Worm (Caenorhabditis elegans): Measurements from ENCODE around the gene sre-3.

The sre-3 gene

DNA sequence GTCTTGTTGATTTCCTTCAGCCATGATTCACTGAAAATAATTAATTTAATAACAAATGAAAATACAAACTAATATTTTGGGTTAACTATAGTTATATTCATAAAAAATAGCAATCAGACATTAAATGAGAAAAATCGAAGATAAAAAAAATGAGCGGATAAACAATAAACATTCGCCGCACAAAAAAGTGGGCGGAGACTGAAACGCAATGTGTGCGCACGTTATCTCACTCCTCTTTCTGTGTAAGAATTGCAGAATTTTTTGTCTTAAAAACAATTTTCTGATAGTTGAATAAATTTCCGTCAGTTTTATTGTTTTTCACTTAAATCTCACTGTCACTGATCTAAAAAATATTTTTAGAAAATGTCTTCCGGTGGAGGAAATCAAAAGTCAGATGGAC is 11.4 kb upstream of the sre-3 start, which contains the start of the genes mtch-1 and rpb-4:
Gene mtch-1 (minus strand): TSS at position 24 of the 400 bp plus-strand sequence.
Gene rpb-4 (plus strand): TSS at position 353 of the 400 bp plus-strand sequence.
- TF ChIP-seq nfya-1 (tag; optimal IDR thresholded peaks at IDR 0.05; ENCODE audit: insufficient read depth) (peak; percentile 62), jun-1 (tag; optimal IDR thresholded peaks at IDR 0.05) (no peak), elt-2 (tag; optimal IDR thresholded peaks at IDR 0.05) (peak; percentile 29), fos-1 (tag; optimal IDR thresholded peaks at IDR 0.05) (no peak), mdl-1 (tag; optimal IDR thresholded peaks at IDR 0.05) (no peak), aly-2 (tag; optimal IDR thresholded peaks at IDR 0.05) (no peak), nhr-11 (tag; optimal IDR thresholded peaks at IDR 0.05) (no peak), nhr-25 (tag; optimal IDR thresholded peaks at IDR 0.05) (no peak), egl-5 (tag; optimal IDR thresholded peaks at IDR 0.05) (peak; percentile 23), mml-1 (tag; optimal IDR thresholded peaks at IDR 0.05) (no peak), elt-1 (tag; optimal IDR thresholded peaks at IDR 0.05) (no peak), ceh-82 (tag; optimal IDR thresholded peaks at IDR 0.05) (no peak), nhr-77 (tag; optimal IDR thresholded peaks at IDR 0.05) (no peak), zag-1 (tag; optimal IDR thresholded peaks at IDR 0.05) (no peak), nhr-23 (tag; optimal IDR thresholded peaks at IDR 0.05) (peak; percentile 28), tbx-2 (tag; optimal IDR thresholded peaks at IDR 0.05) (no peak), ceh-9 (tag; optimal IDR thresholded peaks at IDR 0.05) (no peak), nhr-67 (tag; optimal IDR thresholded peaks at IDR 0.05) (no peak), egl-27 (tag; optimal IDR thresholded peaks at IDR 0.05) (no peak), ZK546.5 (tag; optimal IDR thresholded peaks at IDR 0.05) (no peak), sea-2 (GFP tag; optimal IDR thresholded peaks at IDR 0.05) (no peak), unc-62 (GFP tag; optimal IDR thresholded peaks at IDR 0.05) (no peak), elt-3 (tag; optimal IDR thresholded peaks at IDR 0.05) (no peak), nhr-76 (tag; optimal IDR thresholded peaks at IDR 0.05) (no peak), nhr-28 (tag; optimal IDR thresholded peaks at IDR 0.05) (no peak), pha-4 (tag; optimal IDR thresholded peaks at IDR 0.05) (peak; percentile 83), nhr-12 (tag; optimal IDR thresholded peaks at IDR 0.05) (no peak), fkh-10 (GFP tag; optimal IDR thresholded peaks at IDR 0.05) (no peak), ama-1 (optimal IDR thresholded peaks at IDR 0.05) (no peak), skn-1 (tag; optimal IDR thresholded peaks at IDR 0.05) (no peak), hmg-11 (tag; optimal IDR thresholded peaks at IDR 0.05) (peak; percentile 38), lin-15B (tag; optimal IDR thresholded peaks at IDR 0.05) (peak; percentile 11), snpc-4 (tag; optimal IDR thresholded peaks at IDR 0.05) (peak; percentile 59), daf-12 (tag; optimal IDR thresholded peaks at IDR 0.05) (no peak), lin-39 (tag; optimal IDR thresholded peaks at IDR 0.05) (no peak)

DNA sequence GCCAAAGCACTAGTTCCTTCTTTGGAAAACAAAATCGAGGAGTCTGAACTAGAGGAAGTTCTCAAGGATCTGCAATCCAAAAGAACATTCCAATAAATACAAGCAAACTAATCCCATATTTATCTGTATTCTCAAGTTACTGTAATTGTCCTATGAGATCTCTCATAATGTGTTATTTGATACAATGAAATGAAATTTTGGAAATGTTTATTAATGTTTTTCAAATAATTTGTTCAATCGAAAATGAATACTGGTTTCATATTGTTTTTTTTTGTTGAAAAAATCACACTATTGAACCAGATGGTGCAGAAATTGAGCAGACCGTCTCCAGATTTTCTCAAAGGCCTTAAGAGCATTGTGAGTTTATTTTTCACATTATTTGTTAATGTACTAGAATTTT is 10.6 kb upstream of the sre-3 start, which contains the start of gene F43E2.1:
Gene F43E2.1 (plus strand): TSS at position 301 of the 400 bp plus-strand sequence.
- TF ChIP-seq nhr-28 (tag; optimal IDR thresholded peaks at IDR 0.05) = no peak
- no peak for TF ChIP-seq zag-1 (tag; optimal IDR thresholded peaks at IDR 0.05)
- TF ChIP-seq ceh-16 (tag; optimal IDR thresholded peaks at IDR 0.05) = no peak
- TF ChIP-seq egl-5 (tag; optimal IDR thresholded peaks at IDR 0.05) = no peak
- no peak for TF ChIP-seq pqm-1 (tag; optimal IDR thresholded peaks at IDR 0.05)
- TF ChIP-seq ceh-82 (tag; optimal IDR thresholded peaks at IDR 0.05) = no peak
- TF ChIP-seq tbx-2 (tag; optimal IDR thresholded peaks at IDR 0.05) = no peak
- no peak for TF ChIP-seq fkh-10 (GFP tag; optimal IDR thresholded peaks at IDR 0.05)
- TF ChIP-seq nhr-67 (tag; optimal IDR thresholded peaks at IDR 0.05) = no peak
- TF ChIP-seq unc-62 (GFP tag; optimal IDR thresholded peaks at IDR 0.05) = no peak
- TF ChIP-seq nhr-76 (tag; optimal IDR thresholded peaks at IDR 0.05) = no peak
- TF ChIP-seq unc-39 (tag; optimal IDR thresholded peaks at IDR 0.05) = no peak
- no peak for TF ChIP-seq ceh-9 (tag; optimal IDR thresholded peaks at IDR 0.05)

DNA sequence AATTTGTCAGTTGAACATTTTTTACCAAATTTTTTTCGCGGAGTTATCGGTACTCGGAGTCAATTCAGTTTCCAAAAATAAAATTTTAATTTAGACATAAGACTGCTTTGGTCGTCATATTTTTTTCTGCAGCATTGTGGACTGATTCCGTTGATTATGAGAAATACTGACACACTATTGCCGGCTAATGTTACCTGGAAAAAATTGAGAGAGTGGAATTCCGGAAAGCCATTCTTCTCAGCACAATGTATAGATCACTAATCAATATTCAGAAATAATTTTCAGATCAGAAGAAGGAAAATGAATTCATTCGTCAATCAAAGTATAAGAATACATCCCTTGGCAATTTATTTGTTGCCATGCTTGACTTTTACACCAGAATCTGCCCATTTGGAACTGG is 6.5 kb upstream of the sre-3 start, which contains the start of gene C07D10.6:
Gene C07D10.6 (plus strand): TSS at position 301 of the 400 bp plus-strand sequence.
- TF ChIP-seq unc-62 (GFP tag; optimal IDR thresholded peaks at IDR 0.05) (no peak), ceh-9 (tag; optimal IDR thresholded peaks at IDR 0.05) (no peak), ztf-4 (tag; optimal IDR thresholded peaks at IDR 0.05) (no peak), eor-1 (tag; optimal IDR thresholded peaks at IDR 0.05) (no peak), ceh-28 (tag; optimal IDR thresholded peaks at IDR 0.05) (no peak), nfya-1 (tag; optimal IDR thresholded peaks at IDR 0.05; ENCODE audit: insufficient read depth) (no peak), snpc-4 (tag; optimal IDR thresholded peaks at IDR 0.05) (no peak), nhr-25 (tag; optimal IDR thresholded peaks at IDR 0.05) (no peak), nhr-77 (tag; optimal IDR thresholded peaks at IDR 0.05) (no peak), ztf-11 (tag; optimal IDR thresholded peaks at IDR 0.05) (no peak), ceh-16 (tag; optimal IDR thresholded peaks at IDR 0.05) (no peak), elt-1 (tag; optimal IDR thresholded peaks at IDR 0.05) (no peak), egl-27 (tag; optimal IDR thresholded peaks at IDR 0.05) (no peak), mdl-1 (tag; optimal IDR thresholded peaks at IDR 0.05) (no peak), pqm-1 (tag; optimal IDR thresholded peaks at IDR 0.05) (no peak), nhr-237 (tag; optimal IDR thresholded peaks at IDR 0.05) (no peak), pha-4 (tag; optimal IDR thresholded peaks at IDR 0.05) (no peak)

Measured in whole organism, L3 larva.